Fruit fly (Drosophila melanogaster): ENCODE results near the gene CG9961.

The CG9961 gene

DNA sequence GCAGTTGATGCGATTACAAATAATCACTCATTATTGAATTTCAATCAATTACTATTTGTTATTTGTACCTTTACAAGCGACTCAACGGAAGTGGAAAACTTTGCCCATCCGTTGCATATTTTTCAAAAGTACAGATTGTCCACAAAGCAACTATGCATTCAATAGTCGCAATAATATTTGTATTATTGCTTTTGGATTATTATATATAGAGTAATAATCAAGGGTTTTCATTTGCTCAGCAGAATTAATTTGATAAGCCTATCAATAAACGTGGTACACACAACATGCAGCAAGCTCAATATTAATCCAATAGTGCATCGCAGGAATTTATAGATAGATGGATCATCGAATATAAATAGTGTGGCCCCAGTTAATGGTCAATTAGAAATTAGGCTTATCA is 16.2 kb downstream of the CG9961 start:
- no peak for TF ChIP-seq CG17801 (GFP tag; optimal IDR thresholded peaks at IDR 0.05; ENCODE audit: partially characterized antibody)

DNA sequence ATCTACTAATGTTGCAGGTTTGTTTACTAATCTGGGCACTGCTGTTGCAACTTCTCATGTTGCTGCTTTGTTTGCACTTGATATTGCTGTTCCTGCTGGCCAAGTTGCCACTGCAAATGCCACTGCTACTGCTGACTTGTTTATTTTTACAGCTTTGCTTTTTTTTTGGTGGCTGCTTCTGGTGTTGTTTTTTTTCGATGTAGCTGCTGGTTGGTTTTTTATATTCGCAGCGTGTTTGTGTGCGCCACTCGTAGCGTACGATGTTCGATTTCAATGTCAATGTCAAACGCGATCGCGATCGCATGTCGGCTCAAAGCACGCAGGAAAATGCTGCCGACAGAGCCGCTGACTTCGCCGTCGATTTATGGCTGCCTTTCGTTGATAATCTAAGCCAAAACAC is 16.9 kb downstream of the CG9961 start:
- no peak for TF ChIP-seq CG17801 (GFP tag; optimal IDR thresholded peaks at IDR 0.05; ENCODE audit: partially characterized antibody)

DNA sequence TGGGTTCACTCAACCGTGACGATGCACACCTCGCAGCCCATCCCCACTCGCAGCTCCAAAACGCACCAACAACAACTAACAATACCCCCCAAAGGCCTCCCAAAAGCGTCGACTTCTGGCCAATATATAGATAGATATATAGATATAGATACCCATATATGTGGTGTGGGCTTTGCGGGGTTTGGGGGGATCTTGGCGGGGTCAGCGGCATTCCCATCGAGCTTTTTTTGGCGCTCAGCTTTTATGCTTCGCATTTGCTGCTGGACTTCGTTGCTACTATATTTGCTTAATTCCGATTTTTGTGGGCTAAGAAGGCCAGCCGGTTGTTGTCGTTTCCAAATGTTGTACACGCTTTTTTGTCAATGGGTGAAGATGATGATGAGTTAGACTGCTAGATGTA is 17.4 kb downstream of the CG9961 start:
- no peak for TF ChIP-seq CG17801 (GFP tag; optimal IDR thresholded peaks at IDR 0.05; ENCODE audit: partially characterized antibody)

DNA sequence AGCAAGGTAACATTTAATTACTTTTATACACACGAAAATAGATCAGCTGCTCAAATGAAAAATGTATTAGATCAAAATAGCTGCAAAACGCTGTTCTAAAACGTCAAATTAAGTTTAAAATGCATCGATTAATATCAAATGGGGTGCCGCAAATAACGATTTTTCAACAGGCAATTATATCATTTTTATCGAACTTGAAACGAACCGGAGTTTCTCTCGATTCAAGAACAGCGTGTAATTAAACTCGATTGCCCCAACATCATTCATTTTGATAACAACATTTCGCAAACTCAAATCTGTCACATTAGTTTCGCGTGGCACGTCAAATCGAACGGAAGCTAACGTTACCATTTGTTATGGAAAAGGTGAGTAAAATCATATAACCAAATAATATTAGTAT is 19.4 kb downstream of the CG9961 start, which contains the start of gene CG31689:
TSS of gene CG31689 (plus strand) at position 301 of the 400 bp plus-strand sequence.
- no peak for TF ChIP-seq CG17801 (GFP tag; optimal IDR thresholded peaks at IDR 0.05; ENCODE audit: partially characterized antibody)

DNA sequence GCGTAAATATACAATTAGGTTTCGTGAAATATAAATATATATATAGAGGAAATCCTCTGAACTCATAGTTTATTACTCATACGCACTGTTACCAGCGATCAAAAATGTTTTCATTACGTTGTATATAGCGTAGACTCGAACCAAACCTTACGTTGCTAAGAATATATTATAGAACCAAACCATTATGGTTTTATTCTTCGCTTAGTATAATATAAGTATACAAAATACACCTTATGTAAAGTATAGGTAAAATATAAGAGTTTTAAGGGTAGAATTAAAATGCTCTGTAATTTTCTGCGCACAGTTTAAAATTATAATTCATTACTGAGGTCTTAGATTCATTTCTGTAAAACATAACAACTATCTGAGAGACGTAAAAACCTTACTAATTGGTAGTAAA is 20.3 kb downstream of the CG9961 start:
- TF ChIP-seq CG17801 (GFP tag; optimal IDR thresholded peaks at IDR 0.05; ENCODE audit: partially characterized antibody): no peak

DNA sequence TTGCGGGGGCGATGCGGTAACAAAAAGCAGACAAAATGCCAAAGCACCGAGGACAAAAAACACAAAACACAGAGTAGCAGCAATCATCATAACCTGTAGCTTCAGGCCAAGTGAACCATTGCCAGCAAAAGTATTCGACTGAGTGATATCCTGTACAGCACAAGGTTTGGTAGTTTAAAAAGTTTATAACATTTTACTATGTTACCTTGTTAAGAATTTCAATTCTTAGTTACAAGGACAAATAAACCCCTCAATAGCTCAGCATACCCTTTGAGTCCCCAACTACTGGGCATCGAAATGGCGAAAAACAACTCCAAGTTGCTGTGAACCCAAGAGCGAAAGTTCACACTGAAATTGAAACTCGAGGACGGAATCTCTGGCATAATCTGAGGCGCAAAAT is 21.6 kb downstream of the CG9961 start:
- no peak for TF ChIP-seq CG17801 (GFP tag; optimal IDR thresholded peaks at IDR 0.05; ENCODE audit: partially characterized antibody)

DNA sequence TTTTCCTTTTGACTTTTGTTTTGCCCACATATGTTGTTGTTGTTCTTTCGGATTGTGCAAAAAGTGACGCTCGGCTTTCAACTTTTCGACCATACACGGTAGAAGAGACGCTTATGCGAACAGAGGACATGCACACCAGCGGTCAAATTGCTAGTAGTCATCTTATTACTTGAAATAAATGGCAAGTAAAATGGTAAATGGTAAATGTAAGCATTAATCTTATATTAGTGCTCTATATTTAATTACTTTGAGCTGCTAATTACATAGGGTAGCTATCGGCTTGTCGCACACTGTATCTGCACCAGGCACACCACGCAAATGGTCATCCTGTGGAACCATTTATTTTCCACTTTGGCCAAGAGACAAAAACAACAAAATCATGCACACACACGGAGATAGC is 23.4 kb downstream of the CG9961 start:
- TF ChIP-seq CG17801 (GFP tag; optimal IDR thresholded peaks at IDR 0.05; ENCODE audit: partially characterized antibody): no peak

DNA sequence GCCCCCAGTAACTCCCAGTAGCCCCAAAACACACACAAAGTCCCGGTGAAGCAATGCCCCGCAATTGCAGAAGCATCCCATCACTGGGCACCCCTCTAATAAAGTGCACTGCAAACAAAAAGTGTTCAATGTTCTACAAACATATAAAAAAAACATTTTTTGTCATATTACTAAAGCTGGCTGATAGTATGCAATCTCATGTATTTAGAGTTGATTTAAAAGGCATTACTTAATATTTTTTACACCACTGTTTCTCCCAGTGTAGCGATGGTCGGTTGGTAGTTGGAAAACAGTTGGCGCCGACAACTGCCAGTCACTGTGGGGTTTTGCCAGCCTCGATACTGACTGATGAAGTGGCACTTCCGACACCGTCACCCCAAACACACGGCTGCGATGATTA is 24.4 kb downstream of the CG9961 start:
- TF ChIP-seq CG17801 (GFP tag; optimal IDR thresholded peaks at IDR 0.05; ENCODE audit: partially characterized antibody): no peak

DNA sequence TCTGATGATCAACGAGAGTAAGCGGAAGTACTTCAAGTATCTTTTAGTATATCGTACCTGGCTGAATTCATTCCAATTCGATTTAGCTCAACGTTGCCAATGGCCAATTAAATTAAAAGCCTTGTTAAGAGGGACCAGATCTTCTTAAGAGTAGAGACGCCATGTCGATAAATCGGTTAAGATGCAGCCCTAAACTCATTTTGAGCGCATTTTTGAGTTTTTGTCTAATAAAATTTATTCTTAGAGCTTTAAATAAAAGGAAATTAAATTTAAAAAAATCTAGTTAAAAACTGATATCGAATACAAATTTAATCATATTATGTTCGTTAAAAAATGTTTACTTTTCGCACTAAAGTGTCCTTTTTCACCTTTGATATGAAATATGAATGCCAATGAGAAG is 48.4 kb downstream of the CG9961 start, which contains the start of gene Trf5:
TSS of gene Trf5 (minus strand) at position 101 of the 400 bp plus-strand sequence.
- TF ChIP-seq CG17801 (GFP tag; optimal IDR thresholded peaks at IDR 0.05; ENCODE audit: partially characterized antibody): no peak
